Worm (Caenorhabditis elegans) whole organism, midembryonic: Measurements from ENCODE around the gene F54D5.9.

ENCODE experiments used
- T22C8.4 ChIP-seq: fragments of 200-800 bp; sonication (Bioruptor generic); IDR thresholded peaks from 2 replicates; pipeline ENCODE4 v1.3.6; 2022; ENCODE audit warnings: missing genetic modification characterization, missing compliant biosample characterization
- cog-1 ChIP-seq: sonication (generic microtip); optimal IDR thresholded peaks from 2 replicates; lab custom pipeline; 2016; ENCODE audit warnings: missing genetic modification characterization, missing compliant biosample characterization
- flt-1 ChIP-seq: fragments of 200-800 bp; sonication (Bioruptor generic); IDR thresholded peaks from 2 replicates; pipeline ENCODE4 v1.3.6; 2022; ENCODE audit warnings: missing genetic modification characterization, missing compliant biosample characterization
- klf-2 ChIP-seq: fragments of 200-800 bp; sonication (Bioruptor generic); conservative IDR thresholded peaks from 2 replicates; pipeline ENCODE4 v1.3.6; 2022; ENCODE audit warnings: missing genetic modification reagents, missing genetic modification characterization, missing compliant biosample characterization
- med-1 ChIP-seq: sonication (generic microtip); optimal IDR thresholded peaks from 2 replicates; lab custom pipeline; 2017; ENCODE audit warnings: missing genetic modification characterization, mild to moderate bottlenecking, missing compliant biosample characterization, antibody characterized with exemption, missing genetic modification reagents; ENCODE audit not compliant: insufficient read depth
- ref-1 ChIP-seq: fragments of 200-800 bp; sonication (Bioruptor generic); conservative IDR thresholded peaks from 2 replicates; pipeline ENCODE4 v1.3.6; 2022; ENCODE audit warnings: missing genetic modification reagents, missing genetic modification characterization, missing compliant biosample characterization
- tab-1 ChIP-seq: fragments of 200-800 bp; sonication (Bioruptor generic); IDR thresholded peaks from 2 replicates; pipeline ENCODE4 v1.3.6; 2022; ENCODE audit warnings: missing genetic modification characterization, missing compliant biosample characterization
- ztf-23 ChIP-seq: fragments of 200-800 bp; sonication (Bioruptor generic); IDR thresholded peaks from 2 replicates; pipeline ENCODE4 v1.3.6; 2022; ENCODE audit warnings: missing genetic modification reagents, missing genetic modification characterization, missing compliant biosample characterization
- ztf-29 ChIP-seq: fragments of 200-800 bp; sonication (Bioruptor generic); IDR thresholded peaks from 2 replicates; pipeline ENCODE4 v1.3.6; 2022; ENCODE audit warnings: missing genetic modification reagents, missing genetic modification characterization, missing compliant biosample characterization

F54D5.9 gene

DNA sequence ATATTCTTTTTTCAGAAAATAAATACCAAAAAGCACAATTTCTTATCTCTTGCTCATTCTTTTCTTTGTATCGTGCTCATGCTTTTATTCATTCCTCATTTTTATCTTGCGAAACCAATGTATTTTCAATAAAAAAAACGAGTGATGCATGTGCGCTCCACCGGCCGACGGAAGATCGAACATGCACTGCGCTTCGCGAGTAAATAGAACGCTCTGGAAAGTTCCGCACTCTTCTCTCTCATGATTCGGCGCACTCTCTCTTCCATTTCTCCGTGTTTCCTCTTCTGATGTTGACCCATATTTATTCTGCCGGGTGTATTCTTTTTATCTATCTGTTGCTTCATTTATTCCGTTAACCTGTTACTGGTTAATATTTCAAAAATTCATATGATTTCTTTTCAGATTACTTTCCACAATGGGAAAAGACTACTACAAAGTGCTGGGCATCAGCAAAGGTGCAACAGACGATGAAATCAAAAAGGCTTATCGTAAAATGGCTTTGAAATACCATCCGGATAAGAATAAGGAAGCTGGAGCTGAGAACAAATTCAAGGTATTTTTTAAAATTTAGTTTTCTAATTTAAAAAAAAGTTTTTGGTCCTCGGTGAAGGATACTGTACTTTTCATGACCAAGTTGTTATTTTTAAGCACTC lies 797 bp upstream of the F54D5.9 start, which contains the start of gene dnj-13:
TSS of gene dnj-13 (plus strand) at position 403 of the 653 bp plus-strand sequence.
- TF ChIP-seq cog-1 (tag; lab: Kevin White, UChicago) = peak; percentile 88
- peak; percentile 76 for TF ChIP-seq ztf-23 (GFP tag; lab: Robert Waterston, UW)
- no peak for TF ChIP-seq ztf-29 (GFP tag; lab: Robert Waterston, UW)
- TF ChIP-seq T22C8.4 (GFP tag; lab: Robert Waterston, UW) = peak; percentile 49; the same call in 1 of the 2 replicates
- TF ChIP-seq klf-2 (GFP tag; lab: Robert Waterston, UW) = no peak
- TF ChIP-seq flt-1 (GFP tag; lab: Robert Waterston, UW) = peak; percentile 87
- peak; percentile 49; the same call in 1 of the 2 replicates for TF ChIP-seq tab-1 (GFP tag; lab: Robert Waterston, UW)
- no peak for TF ChIP-seq med-1 (GFP tag; lab: Kevin White, UChicago)
- TF ChIP-seq ref-1 (GFP tag; lab: Robert Waterston, UW) = no peak

DNA sequence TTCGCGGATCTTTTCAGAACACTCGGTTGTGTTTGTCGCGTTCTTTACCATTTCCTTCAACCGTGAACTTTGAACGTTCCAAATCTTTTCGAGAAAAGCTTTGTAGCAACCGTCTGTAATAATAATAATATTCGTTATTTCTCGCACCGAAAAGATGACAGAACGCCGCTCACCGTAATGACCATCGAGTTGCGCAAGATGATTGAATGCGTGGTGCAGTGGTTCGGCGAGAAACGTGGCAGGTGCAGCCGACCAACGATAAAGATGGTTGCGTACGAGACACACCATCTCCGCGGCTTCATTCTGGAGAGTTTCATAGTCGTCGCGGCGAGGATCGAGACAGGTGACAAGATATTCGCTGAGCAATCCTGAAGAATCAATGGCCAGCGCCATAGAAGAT lies 1.7 kb downstream of the F54D5.9 start:
- TF ChIP-seq tab-1 (GFP tag; lab: Robert Waterston, UW) (no peak), ztf-23 (GFP tag; lab: Robert Waterston, UW) (no peak), ztf-29 (GFP tag; lab: Robert Waterston, UW) (no peak), flt-1 (GFP tag; lab: Robert Waterston, UW) (no peak), cog-1 (tag; lab: Kevin White, UChicago) (no peak), T22C8.4 (GFP tag; lab: Robert Waterston, UW) (no peak), ref-1 (GFP tag; lab: Robert Waterston, UW) (no peak), med-1 (GFP tag; lab: Kevin White, UChicago) (no peak), klf-2 (GFP tag; lab: Robert Waterston, UW) (no peak)

DNA sequence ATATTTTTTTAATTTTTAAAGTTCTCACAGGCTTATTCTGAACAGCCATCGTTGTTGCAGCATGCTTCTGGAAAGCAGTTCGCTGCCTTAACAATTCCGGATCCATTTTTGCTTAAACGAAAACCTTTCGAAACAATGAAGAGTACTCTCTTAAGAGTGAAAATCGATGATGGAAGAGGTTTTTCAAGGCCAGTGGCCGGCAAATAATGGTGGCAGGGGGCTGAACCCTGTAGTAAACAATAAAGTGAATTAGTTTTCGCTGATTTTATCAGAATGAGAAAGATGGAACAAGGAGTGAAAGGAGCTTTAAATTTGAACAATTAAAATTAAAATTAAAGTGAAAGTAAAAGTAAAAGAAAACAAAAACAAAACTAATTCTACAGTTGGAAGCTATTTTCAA lies 2.2 kb downstream of the F54D5.9 start, which contains the start of gene gtf-2E2:
TSS of gene gtf-2E2 (minus strand) at position 111 of the 400 bp plus-strand sequence.
- TF ChIP-seq T22C8.4 (GFP tag; lab: Robert Waterston, UW) (peak; percentile 62), ztf-23 (GFP tag; lab: Robert Waterston, UW) (no peak)

DNA sequence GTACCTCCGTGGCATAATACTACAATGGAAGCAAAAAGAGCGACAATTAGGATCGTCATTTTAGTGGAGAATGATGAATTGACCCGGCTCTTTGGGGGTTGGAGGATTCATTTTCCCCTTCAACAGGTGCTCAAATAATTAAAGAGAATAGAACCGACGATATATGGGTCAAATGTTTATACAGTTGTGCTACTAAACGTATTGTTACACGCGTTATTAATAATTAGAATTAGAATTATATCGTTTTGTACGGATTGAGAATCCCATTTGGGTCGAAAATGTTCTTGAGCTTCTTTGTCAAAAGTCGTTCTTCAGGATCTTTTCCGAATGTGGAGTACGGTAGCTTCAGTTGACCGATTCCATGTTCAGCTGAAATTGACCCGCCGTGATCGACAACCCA lies 5.9 kb downstream of the F54D5.9 start, which contains the start of gene Y62F5A.9:
TSS of gene Y62F5A.9 (minus strand) at position 101 of the 400 bp plus-strand sequence.
- TF ChIP-seq T22C8.4 (GFP tag; lab: Robert Waterston, UW) = no peak
- no peak for TF ChIP-seq klf-2 (GFP tag; lab: Robert Waterston, UW)
- no peak for TF ChIP-seq ztf-29 (GFP tag; lab: Robert Waterston, UW)
- no peak for TF ChIP-seq cog-1 (tag; lab: Kevin White, UChicago)
- no peak for TF ChIP-seq med-1 (GFP tag; lab: Kevin White, UChicago)
- no peak for TF ChIP-seq flt-1 (GFP tag; lab: Robert Waterston, UW)
- no peak for TF ChIP-seq tab-1 (GFP tag; lab: Robert Waterston, UW)
- TF ChIP-seq ztf-23 (GFP tag; lab: Robert Waterston, UW) = no peak
- no peak for TF ChIP-seq ref-1 (GFP tag; lab: Robert Waterston, UW)

DNA sequence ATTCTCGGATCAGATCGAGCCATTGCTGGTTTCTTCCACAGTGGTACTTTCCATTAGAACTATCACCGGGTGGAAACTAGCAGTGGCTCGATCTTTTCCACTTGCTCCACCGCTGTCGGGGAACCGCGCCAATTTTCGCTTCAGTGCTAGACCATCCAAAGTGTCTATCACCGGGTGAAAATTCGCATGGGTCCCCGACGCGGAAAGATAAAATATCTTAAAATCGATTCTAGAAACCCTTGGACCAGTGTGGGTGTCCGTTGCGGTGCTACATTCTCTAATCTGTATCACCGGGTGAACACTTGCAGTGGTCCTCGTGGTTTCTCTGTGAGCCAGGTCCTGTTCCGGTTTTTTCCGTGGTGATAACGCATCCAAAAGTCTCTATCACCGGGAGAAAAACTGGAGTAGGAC lies 7.0 kb downstream of the F54D5.9 start:
- peak; percentile 76 for TF ChIP-seq flt-1 (GFP tag; lab: Robert Waterston, UW)
- TF ChIP-seq T22C8.4 (GFP tag; lab: Robert Waterston, UW) = peak; percentile 45; the same call in 1 of the 2 replicates
- TF ChIP-seq ztf-29 (GFP tag; lab: Robert Waterston, UW) = no peak

DNA sequence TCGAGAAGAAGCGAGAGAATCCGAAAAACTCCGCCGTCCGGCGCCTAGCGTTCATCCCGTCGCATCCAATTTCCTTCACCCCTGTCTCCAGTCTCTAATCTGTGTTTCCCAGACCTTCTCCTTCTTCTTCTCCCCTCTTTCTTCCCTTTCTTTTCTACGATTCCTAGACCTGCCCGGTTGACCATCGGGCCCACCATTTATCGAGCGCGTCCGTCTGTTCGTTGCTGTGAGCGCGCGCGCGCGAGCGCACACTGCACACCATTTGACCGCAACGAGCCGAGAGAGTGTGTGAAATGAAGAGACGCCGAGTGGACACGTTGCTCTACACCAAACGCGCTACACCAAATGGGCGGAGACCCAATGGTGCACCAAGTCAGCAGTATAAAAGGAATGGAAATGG lies 7.5 kb downstream of the F54D5.9 start:
- TF ChIP-seq ztf-23 (GFP tag; lab: Robert Waterston, UW) = 0 out of 2 replicates have a peak, but pooled peaks have one; percentile 18
- no peak for TF ChIP-seq cog-1 (tag; lab: Kevin White, UChicago)

DNA sequence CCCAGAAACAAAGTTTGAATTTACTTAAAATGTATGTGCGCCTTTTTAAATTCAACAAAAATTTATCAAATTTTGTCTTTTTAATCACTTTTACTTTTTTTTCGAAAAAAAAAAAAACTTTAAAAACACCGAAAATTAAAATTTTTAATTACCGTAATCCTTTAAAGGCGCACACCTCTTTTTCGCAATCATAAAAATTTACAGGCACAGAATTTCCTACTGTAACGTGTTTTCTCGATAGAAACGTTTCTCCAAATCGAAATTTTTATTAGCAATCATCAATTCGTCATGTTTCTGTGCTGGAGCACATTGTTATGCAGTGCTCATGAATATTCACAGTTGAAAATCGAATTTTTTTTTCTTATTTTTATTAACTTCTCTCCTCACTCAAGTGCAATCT lies 8.1 kb downstream of the F54D5.9 start:
- TF ChIP-seq flt-1 (GFP tag; lab: Robert Waterston, UW) (no peak), cog-1 (tag; lab: Kevin White, UChicago) (no peak), ztf-29 (GFP tag; lab: Robert Waterston, UW) (no peak)

DNA sequence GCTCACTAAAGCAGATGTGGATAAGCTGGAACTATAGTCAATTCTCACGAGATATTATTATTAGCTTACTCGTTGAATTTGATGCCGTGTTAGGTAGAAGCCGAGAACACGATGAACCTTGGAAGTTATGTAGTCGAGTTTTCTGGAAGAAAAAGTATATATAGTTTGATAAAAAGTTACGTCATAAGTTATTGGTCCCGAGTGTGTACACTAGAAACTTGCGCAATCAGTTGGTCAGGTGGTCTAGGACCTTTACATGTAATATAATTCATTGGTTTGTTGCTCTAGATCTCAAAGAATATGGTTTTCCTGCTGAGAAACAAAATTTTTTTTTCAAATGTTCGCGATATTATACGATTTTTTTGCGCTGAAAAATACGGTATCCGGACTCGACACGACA lies 8.7 kb downstream of the F54D5.9 start:
- TF ChIP-seq med-1 (GFP tag; lab: Kevin White, UChicago) (no peak), klf-2 (GFP tag; lab: Robert Waterston, UW) (no peak), ref-1 (GFP tag; lab: Robert Waterston, UW) (no peak), flt-1 (GFP tag; lab: Robert Waterston, UW) (no peak), ztf-29 (GFP tag; lab: Robert Waterston, UW) (no peak), cog-1 (tag; lab: Kevin White, UChicago) (no peak), T22C8.4 (GFP tag; lab: Robert Waterston, UW) (no peak)

DNA sequence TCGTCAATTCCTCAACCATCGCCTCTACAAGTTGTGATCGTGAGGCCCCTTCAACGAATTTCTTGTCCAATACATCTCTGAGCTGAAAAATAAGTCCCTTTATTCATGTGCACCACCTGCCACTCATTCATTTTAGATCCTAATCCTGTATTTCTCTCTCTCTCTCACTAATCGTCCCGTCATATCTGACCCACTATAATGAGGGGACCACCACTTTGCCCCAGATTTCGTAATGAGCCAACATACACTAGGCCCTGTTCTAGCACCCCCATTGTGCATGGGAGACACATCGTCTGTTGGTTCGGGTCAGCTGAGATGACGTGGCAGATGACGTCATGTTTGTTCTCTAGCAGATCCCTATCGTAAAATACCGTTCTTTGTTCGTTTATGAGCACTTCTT lies 9.2 kb downstream of the F54D5.9 start:
- no peak for TF ChIP-seq cog-1 (tag; lab: Kevin White, UChicago)
- TF ChIP-seq flt-1 (GFP tag; lab: Robert Waterston, UW) = peak; percentile 71

DNA sequence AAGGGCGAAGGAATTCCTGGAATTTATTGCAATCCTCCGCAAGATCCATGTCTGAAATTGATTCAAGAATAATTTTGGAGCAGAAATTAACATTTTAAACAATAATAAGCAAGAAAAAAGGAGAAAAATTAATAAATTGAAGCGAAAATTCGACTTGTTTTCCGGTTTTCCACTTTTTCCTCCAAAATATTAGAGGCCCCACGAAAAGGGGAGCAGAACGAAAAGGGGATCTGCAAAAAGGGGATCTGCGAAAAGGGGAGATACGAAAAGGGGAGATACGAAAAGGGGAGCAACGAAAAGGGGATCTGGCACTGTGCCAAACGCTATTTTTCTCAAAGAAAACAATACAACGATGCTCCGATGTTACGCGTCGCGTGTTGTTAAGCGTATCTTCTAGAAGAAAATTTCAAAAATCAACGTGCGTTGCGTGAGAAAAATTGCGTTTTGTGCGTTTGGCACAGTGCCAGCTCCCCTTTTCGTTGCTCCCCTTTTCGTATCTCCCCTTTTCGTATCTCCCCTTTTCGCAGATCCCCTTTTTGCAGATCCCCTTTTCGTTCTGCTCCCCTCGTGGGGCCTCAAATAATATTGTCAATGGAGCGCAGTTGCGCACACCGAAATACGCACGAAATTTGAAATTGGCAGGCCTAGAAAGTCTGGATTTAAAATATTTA lies 10.1 kb downstream of the F54D5.9 start, which contains the start of gene Y62F5A.12:
TSS of gene Y62F5A.12 (minus strand) at position 51 of the 671 bp plus-strand sequence.
- TF ChIP-seq ztf-23 (GFP tag; lab: Robert Waterston, UW) = peak; percentile 92
- peak; percentile 86 for TF ChIP-seq tab-1 (GFP tag; lab: Robert Waterston, UW)
- peak; percentile 64 for TF ChIP-seq cog-1 (tag; lab: Kevin White, UChicago)
- TF ChIP-seq flt-1 (GFP tag; lab: Robert Waterston, UW) = peak; percentile 88
- peak; percentile 94 for TF ChIP-seq klf-2 (GFP tag; lab: Robert Waterston, UW)
- TF ChIP-seq ref-1 (GFP tag; lab: Robert Waterston, UW) = peak; percentile 56
- peak; percentile 57; the same call in 1 of the 2 replicates for TF ChIP-seq ztf-29 (GFP tag; lab: Robert Waterston, UW)
- peak; percentile 73 for TF ChIP-seq T22C8.4 (GFP tag; lab: Robert Waterston, UW)
